Worm (Caenorhabditis elegans) whole organism, midembryonic: Measurements from ENCODE around the gene sru-45.

Experiments
- T22C8.4 ChIP-seq: fragments of 200-800 bp; sonication (Bioruptor generic); IDR thresholded peaks from 2 replicates; pipeline ENCODE4 v1.3.6; 2022; ENCODE audit warnings: missing genetic modification characterization, missing compliant biosample characterization
- flt-1 ChIP-seq: fragments of 200-800 bp; sonication (Bioruptor generic); IDR thresholded peaks from 2 replicates; pipeline ENCODE4 v1.3.6; 2022; ENCODE audit warnings: missing genetic modification characterization, missing compliant biosample characterization
- ztf-23 ChIP-seq: fragments of 200-800 bp; sonication (Bioruptor generic); IDR thresholded peaks from 2 replicates; pipeline ENCODE4 v1.3.6; 2022; ENCODE audit warnings: missing genetic modification reagents, missing genetic modification characterization, missing compliant biosample characterization

ce11 chrV:16582973-16583372 is 17.2 kb downstream of the sru-45 start, which contains the start of gene str-150:
- TF ChIP-seq T22C8.4 (GFP tag; lab: Robert Waterston, UW) (no peak), ztf-23 (GFP tag; lab: Robert Waterston, UW) (no peak), flt-1 (GFP tag; lab: Robert Waterston, UW) (no peak)
